Fruit fly (Drosophila melanogaster): ENCODE data around the gene r-l.

Gene r-l

dm6 chr3R:21111046-21111480 is 37.9 kb upstream of the r-l start, which contains the start of gene Rab11:
Gene Rab11, plus strand, starts transcription at chr3R:21111408.
- TF ChIP-seq Mnt (GFP tag; optimal IDR thresholded peaks at IDR 0.05) = peak; percentile 62
- no peak for TF ChIP-seq kay (GFP tag; ENCODE audit: borderline replicate concordance)
- TF ChIP-seq ovo (GFP tag; optimal IDR thresholded peaks at IDR 0.05) = peak; percentile 33
- peak; percentile 3 for TF ChIP-seq Clk (GFP tag; optimal IDR thresholded peaks at IDR 0.05)
- TF ChIP-seq CG14711 (tag; optimal IDR thresholded peaks at IDR 0.05) = peak; percentile 39
- TF ChIP-seq CG7045 (GFP tag; optimal IDR thresholded peaks at IDR 0.05) = peak; percentile 39
- no peak for TF ChIP-seq CG5204 (GFP tag; optimal IDR thresholded peaks at IDR 0.05)
- peak; percentile 78 for TF ChIP-seq CG11617 (GFP tag; optimal IDR thresholded peaks at IDR 0.05)
- no peak for TF ChIP-seq cic (GFP tag; optimal IDR thresholded peaks at IDR 0.05)
- TF ChIP-seq pad (GFP tag; optimal IDR thresholded peaks at IDR 0.05) = peak; percentile 26
- no peak for TF ChIP-seq cnc (optimal IDR thresholded peaks at IDR 0.05)
- peak; percentile 52 for TF ChIP-seq CG7101 (tag; optimal IDR thresholded peaks at IDR 0.05)
- TF ChIP-seq bab1 (GFP tag; optimal IDR thresholded peaks at IDR 0.05) = peak; percentile 75
- TF ChIP-seq Hr96 (GFP tag; optimal IDR thresholded peaks at IDR 0.05) = no peak
- TF ChIP-seq toe (GFP tag; optimal IDR thresholded peaks at IDR 0.05) = no peak
- TF ChIP-seq Crg-1 (GFP tag; optimal IDR thresholded peaks at IDR 0.05) = peak; percentile 54
- peak; percentile 7 for TF ChIP-seq CG33017 (tag; optimal IDR thresholded peaks at IDR 0.05)
- no peak for TF ChIP-seq CG12768 (GFP tag; optimal IDR thresholded peaks at IDR 0.05)
- TF ChIP-seq tj (GFP tag; optimal IDR thresholded peaks at IDR 0.05) = peak; percentile 30
- peak; percentile 60 for TF ChIP-seq CG1620 (GFP tag; optimal IDR thresholded peaks at IDR 0.05)

dm6 chr3R:21109712-21110111 is 36.6 kb upstream of the r-l start:
- no peak for TF ChIP-seq cic (GFP tag; optimal IDR thresholded peaks at IDR 0.05)
- TF ChIP-seq pad (GFP tag; optimal IDR thresholded peaks at IDR 0.05) = no peak
- no peak for TF ChIP-seq CG11617 (GFP tag; optimal IDR thresholded peaks at IDR 0.05)
- TF ChIP-seq CG7101 (tag; optimal IDR thresholded peaks at IDR 0.05) = no peak
- TF ChIP-seq bab1 (GFP tag; optimal IDR thresholded peaks at IDR 0.05) = no peak
- no peak for TF ChIP-seq CG1620 (GFP tag; optimal IDR thresholded peaks at IDR 0.05)
- no peak for TF ChIP-seq Crg-1 (GFP tag; optimal IDR thresholded peaks at IDR 0.05)

DNA sequence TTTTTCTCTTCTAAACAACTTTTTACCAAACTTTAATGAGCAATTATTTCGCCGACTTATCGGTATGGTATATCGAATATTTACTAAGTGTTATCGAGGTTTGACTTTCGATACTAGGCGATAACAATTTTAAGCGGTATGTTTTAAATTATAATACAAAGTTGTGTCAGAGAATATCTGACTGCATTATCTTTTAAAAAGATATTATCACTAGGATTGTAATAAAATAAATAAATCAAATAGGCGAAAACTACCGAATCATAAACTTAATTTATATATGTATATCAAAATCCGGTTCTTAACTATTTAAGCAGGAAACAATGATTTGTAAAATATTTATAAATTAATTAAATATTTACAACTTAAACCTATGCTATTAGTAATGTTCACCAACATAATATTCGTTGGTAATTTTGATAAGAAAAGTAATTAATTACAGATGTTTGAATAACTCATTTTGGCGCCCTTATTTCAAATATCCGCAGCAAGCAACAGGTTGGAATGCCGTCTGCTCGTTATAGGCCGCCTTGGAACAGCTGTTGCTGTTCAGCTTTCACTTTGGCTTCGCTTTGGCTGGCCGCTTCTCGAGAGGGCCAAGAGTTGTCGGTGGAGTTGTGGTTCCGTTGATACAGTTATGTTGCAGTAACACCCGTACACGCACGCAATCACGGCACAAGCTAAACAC is 34.9 kb upstream of the r-l start, which contains the start of the genes Sec15 and rtet:
Sec15 (minus strand) TSS at position 66 of the 685 bp plus-strand sequence.
rtet (plus strand) TSS at position 540 of the 685 bp plus-strand sequence.
- no peak for TF ChIP-seq Hr96 (GFP tag; optimal IDR thresholded peaks at IDR 0.05)
- peak; percentile 95 for TF ChIP-seq bab1 (GFP tag; optimal IDR thresholded peaks at IDR 0.05)
- peak; percentile 15 for TF ChIP-seq Mnt (GFP tag; optimal IDR thresholded peaks at IDR 0.05)
- no peak for TF ChIP-seq kay (GFP tag; ENCODE audit: borderline replicate concordance)
- TF ChIP-seq ovo (GFP tag; optimal IDR thresholded peaks at IDR 0.05) = no peak
- peak; percentile 48 for TF ChIP-seq pad (GFP tag; optimal IDR thresholded peaks at IDR 0.05)
- no peak for TF ChIP-seq cnc (optimal IDR thresholded peaks at IDR 0.05)
- peak; percentile 81 for TF ChIP-seq CG11617 (GFP tag; optimal IDR thresholded peaks at IDR 0.05)
- peak; percentile 54 for TF ChIP-seq tj (GFP tag; optimal IDR thresholded peaks at IDR 0.05)
- peak; percentile 21 for TF ChIP-seq CG33017 (tag; optimal IDR thresholded peaks at IDR 0.05)
- TF ChIP-seq CG5204 (GFP tag; optimal IDR thresholded peaks at IDR 0.05) = no peak
- peak; percentile 40 for TF ChIP-seq CG14711 (tag; optimal IDR thresholded peaks at IDR 0.05)
- TF ChIP-seq CG12768 (GFP tag; optimal IDR thresholded peaks at IDR 0.05) = peak; percentile 51
- TF ChIP-seq Clk (GFP tag; optimal IDR thresholded peaks at IDR 0.05) = peak; percentile 36
- TF ChIP-seq cic (GFP tag; optimal IDR thresholded peaks at IDR 0.05) = peak; percentile 29
- TF ChIP-seq CG7101 (tag; optimal IDR thresholded peaks at IDR 0.05) = peak; percentile 37
- peak; percentile 61 for TF ChIP-seq CG1620 (GFP tag; optimal IDR thresholded peaks at IDR 0.05)
- TF ChIP-seq toe (GFP tag; optimal IDR thresholded peaks at IDR 0.05) = no peak
- peak; percentile 64 for TF ChIP-seq CG7045 (GFP tag; optimal IDR thresholded peaks at IDR 0.05)
- no peak for TF ChIP-seq Crg-1 (GFP tag; optimal IDR thresholded peaks at IDR 0.05)

DNA sequence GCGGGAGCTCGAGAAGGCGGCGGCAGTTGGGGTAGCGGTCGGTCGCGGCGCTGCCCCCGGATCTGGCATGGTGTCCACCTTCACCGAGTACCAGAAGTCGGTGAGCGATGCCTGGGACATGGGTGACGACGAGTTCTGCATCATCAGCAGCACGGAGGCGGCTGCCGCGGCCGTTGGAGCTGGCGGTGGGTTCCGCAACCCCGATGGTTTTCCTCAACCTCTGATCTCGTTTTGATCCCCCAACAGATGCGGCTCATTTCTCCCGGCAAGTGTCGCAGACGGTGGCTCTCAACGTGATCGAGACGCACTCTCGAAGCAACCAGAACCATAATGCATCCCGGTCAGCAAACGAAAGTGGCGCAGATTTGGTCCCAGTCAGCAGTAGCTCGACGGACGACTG is 29.4 kb upstream of the r-l start:
- TF ChIP-seq Mnt (GFP tag; optimal IDR thresholded peaks at IDR 0.05) = no peak
- no peak for TF ChIP-seq CG11617 (GFP tag; optimal IDR thresholded peaks at IDR 0.05)
- no peak for TF ChIP-seq cnc (optimal IDR thresholded peaks at IDR 0.05)
- no peak for TF ChIP-seq Hr96 (GFP tag; optimal IDR thresholded peaks at IDR 0.05)
- no peak for TF ChIP-seq CG7101 (tag; optimal IDR thresholded peaks at IDR 0.05)
- TF ChIP-seq ovo (GFP tag; optimal IDR thresholded peaks at IDR 0.05) = no peak
- TF ChIP-seq pad (GFP tag; optimal IDR thresholded peaks at IDR 0.05) = no peak
- no peak for TF ChIP-seq kay (GFP tag; ENCODE audit: borderline replicate concordance)
- no peak for TF ChIP-seq Crg-1 (GFP tag; optimal IDR thresholded peaks at IDR 0.05)
- no peak for TF ChIP-seq CG12768 (GFP tag; optimal IDR thresholded peaks at IDR 0.05)
- no peak for TF ChIP-seq CG14711 (tag; optimal IDR thresholded peaks at IDR 0.05)
- no peak for TF ChIP-seq toe (GFP tag; optimal IDR thresholded peaks at IDR 0.05)
- no peak for TF ChIP-seq bab1 (GFP tag; optimal IDR thresholded peaks at IDR 0.05)
- TF ChIP-seq cic (GFP tag; optimal IDR thresholded peaks at IDR 0.05) = no peak
- no peak for TF ChIP-seq CG1620 (GFP tag; optimal IDR thresholded peaks at IDR 0.05)
- no peak for TF ChIP-seq CG33017 (tag; optimal IDR thresholded peaks at IDR 0.05)
- no peak for TF ChIP-seq CG7045 (GFP tag; optimal IDR thresholded peaks at IDR 0.05)
- no peak for TF ChIP-seq Clk (GFP tag; optimal IDR thresholded peaks at IDR 0.05)
- no peak for TF ChIP-seq CG5204 (GFP tag; optimal IDR thresholded peaks at IDR 0.05)

dm6 chr3R:21101453-21102214 is 28.5 kb upstream of the r-l start, which contains the start of the genes CG7044 and Tbc1d22:
Gene CG7044, minus strand, starts transcription at chr3R:21101718.
Gene Tbc1d22, plus strand, starts transcription at chr3R:21102199.
- TF ChIP-seq pad (GFP tag; optimal IDR thresholded peaks at IDR 0.05) (peak; percentile 42), Crg-1 (GFP tag; optimal IDR thresholded peaks at IDR 0.05) (peak; percentile 44), cnc (optimal IDR thresholded peaks at IDR 0.05) (no peak), cic (GFP tag; optimal IDR thresholded peaks at IDR 0.05) (no peak), kay (GFP tag; ENCODE audit: borderline replicate concordance) (no peak), Mnt (GFP tag; optimal IDR thresholded peaks at IDR 0.05) (peak; percentile 51), CG7101 (tag; optimal IDR thresholded peaks at IDR 0.05) (peak; percentile 56), tj (GFP tag; optimal IDR thresholded peaks at IDR 0.05) (peak; percentile 39), bab1 (GFP tag; optimal IDR thresholded peaks at IDR 0.05) (no peak), CG33017 (tag; optimal IDR thresholded peaks at IDR 0.05) (peak; percentile 28), CG14711 (tag; optimal IDR thresholded peaks at IDR 0.05) (peak; percentile 80), CG5204 (GFP tag; optimal IDR thresholded peaks at IDR 0.05) (no peak), toe (GFP tag; optimal IDR thresholded peaks at IDR 0.05) (no peak), CG1620 (GFP tag; optimal IDR thresholded peaks at IDR 0.05) (peak; percentile 43), Hr96 (GFP tag; optimal IDR thresholded peaks at IDR 0.05) (no peak), CG11617 (GFP tag; optimal IDR thresholded peaks at IDR 0.05) (peak; percentile 75), CG7045 (GFP tag; optimal IDR thresholded peaks at IDR 0.05) (peak; percentile 8), Clk (GFP tag; optimal IDR thresholded peaks at IDR 0.05) (no peak), ovo (GFP tag; optimal IDR thresholded peaks at IDR 0.05) (peak; percentile 80), CG12768 (GFP tag; optimal IDR thresholded peaks at IDR 0.05) (no peak)
